Fruit fly (Drosophila melanogaster): Measurements from ENCODE around the gene CG5715.

CG5715 gene

dm6 chr3R:24267580-24268202, 26.5 kb downstream of the CG5715 start:
- no peak for TF ChIP-seq insv (optimal IDR thresholded peaks at IDR 0.05)
- no peak for TF ChIP-seq Myc (optimal IDR thresholded peaks at IDR 0.05)
- TF ChIP-seq psq (optimal IDR thresholded peaks at IDR 0.05), result no peak
- no peak for TF ChIP-seq h (optimal IDR thresholded peaks at IDR 0.05)
- no peak for TF ChIP-seq ttk (optimal IDR thresholded peaks at IDR 0.05)
- no peak for TF ChIP-seq Sin3A (optimal IDR thresholded peaks at IDR 0.05)

DNA sequence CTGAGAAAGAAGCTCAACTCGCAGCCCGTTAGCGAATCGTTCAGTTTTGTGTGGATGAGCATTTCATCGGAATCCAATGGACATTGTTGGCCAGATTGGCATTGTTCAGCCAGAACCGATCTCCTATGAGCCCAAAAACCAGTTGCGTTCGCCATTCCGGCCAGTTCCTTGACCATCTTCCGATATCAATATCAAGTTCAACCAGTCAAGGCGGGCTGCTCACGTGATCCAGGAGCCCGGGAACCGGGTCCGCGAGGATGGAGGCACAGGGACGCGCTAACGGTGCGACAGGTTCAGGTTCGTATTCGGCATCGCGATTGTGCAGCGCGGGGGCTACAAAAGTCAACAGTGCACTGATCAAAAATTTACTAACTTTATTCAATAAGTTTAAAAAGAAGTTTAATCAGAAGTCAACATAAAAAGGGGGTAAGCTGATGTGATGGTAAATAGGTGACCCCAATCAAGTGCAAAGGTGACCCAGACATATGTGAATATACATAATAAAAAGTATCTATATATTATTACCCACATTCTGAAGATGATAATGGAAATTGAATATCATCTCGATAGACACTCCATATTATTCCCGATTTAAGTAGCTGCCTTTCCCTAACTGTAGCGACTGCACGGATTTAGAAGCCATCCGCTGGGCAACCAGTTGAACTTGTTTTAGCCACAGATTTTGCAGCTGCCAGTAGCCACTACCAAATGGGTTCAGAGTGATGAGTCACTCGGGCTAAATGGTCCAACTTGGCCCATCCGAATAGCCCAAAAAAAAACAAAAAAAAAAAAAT, 27.2 kb downstream of the CG5715 start:
- TF ChIP-seq psq (optimal IDR thresholded peaks at IDR 0.05), result no peak
- no peak for TF ChIP-seq h (optimal IDR thresholded peaks at IDR 0.05)
- no peak for TF ChIP-seq insv (optimal IDR thresholded peaks at IDR 0.05)
- TF ChIP-seq ttk (optimal IDR thresholded peaks at IDR 0.05), result no peak
- no peak for TF ChIP-seq Sin3A (optimal IDR thresholded peaks at IDR 0.05)
- no peak for TF ChIP-seq Myc (optimal IDR thresholded peaks at IDR 0.05)

DNA sequence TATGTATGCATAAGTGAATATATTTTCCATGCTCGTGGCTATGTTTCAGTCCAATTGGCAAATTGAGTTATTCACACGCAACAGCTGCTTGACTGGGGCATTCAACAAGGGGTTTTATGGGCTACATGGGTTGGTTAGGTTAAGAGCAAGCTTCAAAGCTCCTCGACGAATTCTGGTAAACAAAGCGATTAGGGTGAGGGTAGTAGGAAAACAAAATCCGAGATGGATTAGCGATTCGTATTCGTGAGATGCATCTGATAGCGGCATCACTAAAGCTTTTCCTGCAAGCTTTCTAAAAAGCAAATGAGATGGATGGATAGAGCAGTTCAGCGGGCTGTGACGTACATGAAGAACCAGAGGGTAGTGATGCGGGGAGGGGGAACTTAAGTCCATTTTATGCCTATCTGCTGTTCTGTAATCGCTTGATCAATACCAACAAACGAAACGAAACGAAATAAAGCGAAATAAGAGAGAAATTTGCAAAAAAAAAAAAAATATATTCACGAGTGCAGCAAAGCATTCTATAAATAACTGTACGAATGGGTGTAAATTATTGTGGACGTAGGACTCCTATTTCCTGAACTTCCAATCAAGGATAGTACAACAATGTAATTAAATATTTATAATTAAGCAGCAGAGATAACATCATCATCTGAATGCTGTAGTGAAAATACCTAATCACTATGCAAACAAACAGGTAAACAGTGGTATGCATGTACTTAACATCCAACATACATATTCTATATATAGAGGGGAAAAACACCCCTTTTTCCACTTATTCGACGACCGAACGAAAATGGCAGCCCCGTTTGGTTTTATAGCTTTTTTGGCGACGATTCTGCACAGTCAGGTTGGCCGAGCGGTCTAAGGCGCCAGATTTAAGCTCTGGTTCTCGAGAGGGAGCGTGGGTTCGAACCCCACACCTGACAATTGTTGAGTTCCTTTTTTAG, 29.5 kb downstream of the CG5715 start:
- TF ChIP-seq insv (optimal IDR thresholded peaks at IDR 0.05) (no peak), h (optimal IDR thresholded peaks at IDR 0.05) (no peak), Myc (optimal IDR thresholded peaks at IDR 0.05) (no peak), psq (optimal IDR thresholded peaks at IDR 0.05) (no peak), ttk (optimal IDR thresholded peaks at IDR 0.05) (no peak), Sin3A (optimal IDR thresholded peaks at IDR 0.05) (no peak)

- TF ChIP-seq insv (optimal IDR thresholded peaks at IDR 0.05) (no peak), ttk (optimal IDR thresholded peaks at IDR 0.05) (no peak), psq (optimal IDR thresholded peaks at IDR 0.05) (no peak), Sin3A (optimal IDR thresholded peaks at IDR 0.05) (no peak), Myc (optimal IDR thresholded peaks at IDR 0.05) (no peak), h (optimal IDR thresholded peaks at IDR 0.05) (no peak)
These were observed 30.4 kb downstream of the CG5715 start for dm6 chr3R:24263588-24264413.

DNA sequence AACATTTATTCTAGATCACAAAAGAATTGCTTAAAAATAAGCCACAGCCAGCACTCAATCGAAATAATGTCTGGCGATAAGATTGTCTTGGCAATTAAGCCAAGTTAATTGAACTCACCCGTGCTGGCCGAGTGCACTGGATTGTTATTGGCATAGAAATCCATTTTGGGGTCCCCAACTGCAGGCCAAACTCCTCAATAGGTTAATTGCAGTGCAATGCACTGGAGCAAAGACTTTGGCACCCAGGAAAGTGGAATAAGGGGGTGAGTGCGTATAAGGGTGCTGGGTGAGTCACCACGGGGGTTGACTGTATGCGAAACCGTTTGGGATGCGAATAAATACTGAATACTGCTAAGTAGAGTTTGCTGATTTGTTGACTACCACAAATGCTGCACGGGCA, 31.3 kb downstream of the CG5715 start:
- no peak for TF ChIP-seq psq (optimal IDR thresholded peaks at IDR 0.05)
- TF ChIP-seq h (optimal IDR thresholded peaks at IDR 0.05), result no peak
- no peak for TF ChIP-seq Sin3A (optimal IDR thresholded peaks at IDR 0.05)

DNA sequence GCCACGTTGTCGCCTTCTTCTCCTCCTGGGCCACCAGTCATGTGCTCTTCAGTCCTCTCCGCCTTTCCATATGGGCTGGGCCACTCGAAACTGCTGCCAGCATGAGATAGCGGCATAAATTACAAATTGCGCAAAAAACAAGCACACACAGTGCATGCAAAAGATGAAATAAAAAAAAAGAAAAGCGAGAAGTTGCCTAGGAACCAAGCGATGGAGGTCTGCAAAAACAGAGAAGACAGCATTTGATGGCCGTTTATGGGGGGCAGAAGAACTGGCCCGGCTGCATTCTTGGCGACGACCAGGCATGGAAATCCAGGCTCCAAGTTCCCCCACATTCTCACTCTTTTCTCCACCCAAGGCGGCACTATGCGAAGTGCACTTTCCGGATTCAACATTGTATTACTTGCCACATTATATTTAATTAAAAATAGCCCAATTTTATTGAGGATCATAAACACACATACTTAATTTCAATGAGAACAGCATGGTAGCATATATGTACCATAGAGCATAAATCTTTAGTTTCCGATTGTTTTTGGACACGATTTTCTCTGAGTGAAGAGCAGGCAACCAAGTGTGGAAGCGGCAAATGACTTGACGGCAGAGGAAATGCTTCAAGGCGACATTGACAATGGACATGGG, 32.7 kb downstream of the CG5715 start:
- TF ChIP-seq Sin3A (optimal IDR thresholded peaks at IDR 0.05) (no peak), ttk (optimal IDR thresholded peaks at IDR 0.05) (no peak), h (optimal IDR thresholded peaks at IDR 0.05) (no peak), Myc (optimal IDR thresholded peaks at IDR 0.05) (no peak), insv (optimal IDR thresholded peaks at IDR 0.05) (no peak)

DNA sequence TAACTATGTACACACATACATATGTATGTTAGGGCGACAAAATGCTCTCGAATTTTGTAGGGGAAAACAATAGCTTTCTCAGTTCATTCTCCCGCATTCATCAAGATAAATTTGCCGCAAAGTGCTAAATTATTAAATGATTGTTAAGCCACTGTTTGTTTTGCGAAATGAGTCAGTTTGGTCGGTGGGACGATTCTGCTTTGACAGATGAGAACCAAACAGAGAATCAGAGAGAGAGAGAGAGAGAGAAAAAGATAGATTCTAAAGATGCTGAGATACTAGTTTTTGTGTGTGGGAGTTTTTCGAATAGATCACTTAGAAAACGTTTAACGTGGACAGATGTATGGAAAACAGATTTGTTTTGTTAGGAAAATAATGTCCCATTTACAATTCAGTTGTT, 33.8 kb downstream of the CG5715 start:
- TF ChIP-seq ttk (optimal IDR thresholded peaks at IDR 0.05), result no peak
- no peak for TF ChIP-seq h (optimal IDR thresholded peaks at IDR 0.05)
- no peak for TF ChIP-seq insv (optimal IDR thresholded peaks at IDR 0.05)
- TF ChIP-seq Myc (optimal IDR thresholded peaks at IDR 0.05), result no peak
- no peak for TF ChIP-seq psq (optimal IDR thresholded peaks at IDR 0.05)
- TF ChIP-seq Sin3A (optimal IDR thresholded peaks at IDR 0.05), result no peak

DNA sequence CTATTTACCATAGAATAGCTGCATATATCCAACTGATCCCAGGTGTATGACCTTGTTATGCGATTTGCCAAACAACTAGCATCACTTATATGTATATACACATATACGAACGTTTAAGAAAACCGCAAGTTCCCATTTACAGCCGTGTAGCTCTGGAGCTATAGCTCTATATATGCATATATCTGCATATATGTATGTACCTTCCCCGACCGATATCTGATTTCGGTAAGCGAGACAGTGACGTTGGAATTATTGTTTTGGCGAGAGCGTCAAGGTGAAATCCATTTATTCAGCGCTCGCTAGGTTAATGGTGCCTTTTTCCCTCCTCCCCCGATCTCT, 34.2 kb downstream of the CG5715 start:
- TF ChIP-seq insv (optimal IDR thresholded peaks at IDR 0.05), result no peak
- TF ChIP-seq psq (optimal IDR thresholded peaks at IDR 0.05), result no peak
- TF ChIP-seq h (optimal IDR thresholded peaks at IDR 0.05), result no peak

DNA sequence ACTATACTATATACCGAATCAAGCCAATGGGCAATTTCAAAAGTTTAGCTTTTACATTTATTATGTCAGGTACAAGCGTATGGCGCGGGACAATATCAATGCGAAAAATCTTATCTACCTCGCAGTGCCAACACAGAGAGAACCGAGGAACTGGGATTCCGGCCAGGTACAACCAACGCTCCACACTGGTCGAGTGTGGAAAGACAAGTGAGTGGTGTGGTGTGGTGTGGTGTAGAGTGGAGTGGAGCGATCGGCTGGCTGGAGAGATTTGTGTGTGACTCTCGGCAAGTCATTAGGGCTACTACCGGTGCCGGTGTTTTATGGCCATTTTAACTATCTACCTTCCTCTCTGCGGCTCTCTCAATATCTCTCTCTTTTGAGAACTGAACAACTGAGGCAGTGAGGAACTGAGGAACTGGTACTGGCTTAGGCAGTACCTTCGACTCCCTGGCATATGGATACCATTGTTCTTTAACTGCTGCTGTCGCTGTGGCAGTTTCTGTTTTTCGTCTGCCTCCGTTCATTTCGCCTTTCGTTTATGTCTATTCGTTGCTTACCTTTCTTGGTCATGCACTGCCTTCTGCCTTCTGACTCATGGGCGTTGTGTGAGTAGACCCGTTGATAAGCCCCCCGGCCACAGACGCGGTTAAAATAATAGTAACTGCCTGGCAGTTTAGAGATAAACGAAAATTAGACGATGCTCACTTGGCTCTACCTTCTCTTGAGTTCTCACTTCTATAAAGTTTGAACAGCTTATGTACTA, 34.7 kb downstream of the CG5715 start:
- no peak for TF ChIP-seq insv (optimal IDR thresholded peaks at IDR 0.05)
- no peak for TF ChIP-seq psq (optimal IDR thresholded peaks at IDR 0.05)
- TF ChIP-seq Myc (optimal IDR thresholded peaks at IDR 0.05), result no peak
- TF ChIP-seq h (optimal IDR thresholded peaks at IDR 0.05), result no peak
- no peak for TF ChIP-seq ttk (optimal IDR thresholded peaks at IDR 0.05)
- no peak for TF ChIP-seq Sin3A (optimal IDR thresholded peaks at IDR 0.05)

DNA sequence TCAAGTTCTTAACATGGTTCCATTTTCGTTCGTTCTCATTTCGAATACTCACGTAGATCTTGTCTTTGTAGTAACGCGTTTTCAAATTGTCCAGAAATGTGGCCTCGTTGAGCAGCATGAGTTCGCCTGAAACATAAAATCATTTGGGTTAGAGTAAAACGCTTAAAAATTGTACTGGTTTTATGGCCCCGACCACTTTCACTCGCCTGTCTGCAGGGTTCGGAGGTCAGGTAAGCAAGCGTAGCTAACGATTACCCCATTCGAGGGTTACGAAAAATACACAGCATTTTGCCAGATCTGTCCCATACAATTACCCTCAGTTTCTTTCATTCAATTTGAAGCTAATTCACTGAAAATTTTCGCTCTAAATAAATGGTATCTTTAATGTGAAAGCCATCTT, 35.9 kb downstream of the CG5715 start:
- no peak for TF ChIP-seq ttk (optimal IDR thresholded peaks at IDR 0.05)
- no peak for TF ChIP-seq Myc (optimal IDR thresholded peaks at IDR 0.05)
- no peak for TF ChIP-seq Sin3A (optimal IDR thresholded peaks at IDR 0.05)
- no peak for TF ChIP-seq psq (optimal IDR thresholded peaks at IDR 0.05)
- TF ChIP-seq h (optimal IDR thresholded peaks at IDR 0.05), result no peak
- no peak for TF ChIP-seq insv (optimal IDR thresholded peaks at IDR 0.05)
